Worm (Caenorhabditis elegans) whole organism, L2 larva: ENCODE measurements around the gene vglu-3.

ENCODE experiments used
- ama-1 ChIP-seq: fragments of 150-350 bp; optimal IDR thresholded peaks from 2 replicates; lab custom pipeline; 2018; ENCODE audit warnings: inconsistent platforms
- blmp-1 ChIP-seq: sonication (generic microtip); optimal IDR thresholded peaks from 2 replicates; lab custom pipeline; 2017; ENCODE audit warnings: missing genetic modification characterization, mild to moderate bottlenecking, missing compliant biosample characterization, antibody characterized with exemption, moderate library complexity; ENCODE audit not compliant: insufficient read depth
- crh-2 ChIP-seq: sonication (generic microtip); optimal IDR thresholded peaks from 2 replicates; lab custom pipeline; 2017; ENCODE audit warnings: missing biosample characterization, missing genetic modification characterization
- lin-13 ChIP-seq: fragments of 150-350 bp; optimal IDR thresholded peaks from 2 replicates; lab custom pipeline; 2014; ENCODE audit warnings: missing biosample characterization, missing genetic modification reagents, missing genetic modification characterization
- nhr-10 ChIP-seq: sonication (generic microtip); optimal IDR thresholded peaks from 2 replicates; lab custom pipeline; 2017; ENCODE audit warnings: missing biosample characterization, missing genetic modification characterization
- nhr-12 ChIP-seq: fragments of 150-350 bp; optimal IDR thresholded peaks from 2 replicates; lab custom pipeline; 2014; ENCODE audit warnings: missing biosample characterization, missing genetic modification characterization
- nhr-237 ChIP-seq: fragments of 150-350 bp; optimal IDR thresholded peaks from 2 replicates; lab custom pipeline; 2014; ENCODE audit warnings: missing biosample characterization, missing genetic modification characterization
- skn-1 ChIP-seq: sonication (generic microtip); optimal IDR thresholded peaks from 2 replicates; lab custom pipeline; 2017; ENCODE audit warnings: missing biosample characterization, missing genetic modification characterization
- ztf-11 ChIP-seq: sonication (generic microtip); optimal IDR thresholded peaks from 2 replicates; lab custom pipeline; 2017; ENCODE audit warnings: missing biosample characterization, missing genetic modification characterization

ce11 chrIII:10318755-10319154, 18.6 kb downstream of the vglu-3 start, which contains the start of gene unc-69:
- no peak for TF ChIP-seq nhr-237 (tag; lab: Kevin White, UChicago)
- no peak for TF ChIP-seq ama-1
- TF ChIP-seq ztf-11 (tag; lab: Kevin White, UChicago) = no peak
- TF ChIP-seq nhr-12 (tag; lab: Kevin White, UChicago) = no peak
- TF ChIP-seq crh-2 (tag; lab: Kevin White, UChicago) = peak; percentile 96
- peak; percentile 60 for TF ChIP-seq lin-13
- no peak for TF ChIP-seq nhr-10 (tag; lab: Kevin White, UChicago)
- TF ChIP-seq skn-1 (tag; lab: Kevin White, UChicago) = no peak
- no peak for TF ChIP-seq blmp-1 (tag; lab: Kevin White, UChicago)
